Fruit fly (Drosophila melanogaster) Kc167 (cell line): ENCODE data around the gene dlg1.

Source experiments
- Myc ChIP-seq: fragments of >200 bp; optimal IDR thresholded peaks from 2 replicates; lab custom pipeline; 2017; ENCODE audit warnings: missing external identifiers
- Sin3A ChIP-seq: fragments of >200 bp; optimal IDR thresholded peaks from 2 replicates; lab custom pipeline; 2018; ENCODE audit warnings: missing external identifiers
- h ChIP-seq: fragments of >200 bp; optimal IDR thresholded peaks from 3 replicates; lab custom pipeline; 2018; ENCODE audit warnings: missing external identifiers
- insv ChIP-seq: fragments of >200 bp; optimal IDR thresholded peaks from 3 replicates; lab custom pipeline; 2018; ENCODE audit warnings: missing external identifiers
- psq ChIP-seq: fragments of >200 bp; optimal IDR thresholded peaks from 2 replicates; lab custom pipeline; 2017; ENCODE audit warnings: missing external identifiers
- ttk ChIP-seq: sonication (Bioruptor generic); optimal IDR thresholded peaks from 2 replicates; lab custom pipeline; 2017; ENCODE audit warnings: missing external identifiers

dm6 chrX:11351351-11351750, 18.1 kb upstream of the dlg1 start:
- TF ChIP-seq ttk (lab: Kevin White, UChicago): no peak
- no peak for TF ChIP-seq insv (lab: Kevin White, UChicago)
- TF ChIP-seq psq (lab: Kevin White, UChicago): no peak
- no peak for TF ChIP-seq h (lab: Kevin White, UChicago)
- no peak for TF ChIP-seq Myc (lab: Kevin White, UChicago)
- no peak for TF ChIP-seq Sin3A
